Worm (Caenorhabditis elegans) whole organism, mixed stage, embryonic: ENCODE results near the gene rsp-2.

Experiments used
- cnd-1 ChIP-seq: fragments of 200-800 bp; sonication (Bioruptor generic); optimal IDR thresholded peaks from 2 replicates; lab custom pipeline; 2018; ENCODE audit warnings: mild to moderate bottlenecking, missing genetic modification characterization, missing compliant biosample characterization
- hlh-1 ChIP-seq: fragments of 150-350 bp; optimal IDR thresholded peaks from 2 replicates; lab custom pipeline; 2014; ENCODE audit warnings: missing biosample characterization, missing genetic modification reagents, missing genetic modification characterization
- lin-13 ChIP-seq: fragments of 150-350 bp; optimal IDR thresholded peaks from 2 replicates; lab custom pipeline; 2014; ENCODE audit warnings: missing biosample characterization, missing genetic modification characterization
- mls-2 ChIP-seq: sonication (generic microtip); optimal IDR thresholded peaks from 2 replicates; lab custom pipeline; 2016; ENCODE audit warnings: mild to moderate bottlenecking, missing genetic modification characterization, moderate library complexity, missing compliant biosample characterization
- nhr-2 ChIP-seq: fragments of 150-350 bp; optimal IDR thresholded peaks from 2 replicates; lab custom pipeline; 2014; ENCODE audit warnings: missing biosample characterization, missing genetic modification characterization
- sptf-1 ChIP-seq: sonication (generic microtip); optimal IDR thresholded peaks from 2 replicates; lab custom pipeline; 2017; ENCODE audit warnings: mild to moderate bottlenecking, missing genetic modification characterization, moderate library complexity, missing compliant biosample characterization
- unc-39 ChIP-seq: fragments of 150-350 bp; optimal IDR thresholded peaks from 2 replicates; lab custom pipeline; 2014; ENCODE audit warnings: missing biosample characterization, missing genetic modification characterization
- unc-62 ChIP-seq: fragments of 150-350 bp; optimal IDR thresholded peaks from 2 replicates; lab custom pipeline; 2014; ENCODE audit warnings: missing biosample characterization, missing genetic modification reagents, missing genetic modification characterization
- ztf-11 ChIP-seq: fragments of 150-350 bp; optimal IDR thresholded peaks from 2 replicates; lab custom pipeline; 2014; ENCODE audit warnings: missing biosample characterization, missing genetic modification characterization

DNA sequence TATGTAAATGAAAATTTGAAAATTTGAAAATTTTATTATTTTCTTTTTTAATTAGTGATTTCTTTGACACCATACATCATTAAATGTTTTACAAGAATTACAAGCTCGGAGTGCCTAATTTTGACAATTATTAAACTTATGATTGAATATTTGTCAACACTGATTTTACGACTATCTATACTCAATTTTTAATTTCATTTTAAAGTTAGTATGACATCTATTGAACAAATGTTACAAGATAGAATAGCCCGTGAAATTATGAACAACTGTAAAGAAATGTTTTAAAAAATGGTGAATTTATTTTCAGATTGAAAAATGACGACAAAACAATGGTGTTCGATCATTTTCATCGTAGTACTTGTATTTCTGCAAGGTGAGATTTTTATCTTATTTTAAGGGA lies 34.8 kb downstream of the rsp-2 start, which contains the start of gene C05D12.2:
- TF ChIP-seq hlh-1 (tag; lab: Kevin White, UChicago) (no peak), lin-13 (tag; lab: Kevin White, UChicago) (no peak), mls-2 (tag; lab: Kevin White, UChicago) (no peak), nhr-2 (tag; lab: Kevin White, UChicago) (no peak), unc-62 (no peak), unc-39 (tag; lab: Kevin White, UChicago) (no peak), ztf-11 (tag; lab: Kevin White, UChicago) (no peak), cnd-1 (tag; lab: Kevin White, UChicago) (no peak), sptf-1 (tag; lab: Kevin White, UChicago) (no peak)
